Worm (Caenorhabditis elegans) whole organism, mixed stage, embryonic: ENCODE results near the gene T24C12.1.

Experiments
- blmp-1 ChIP-seq: fragments of 150-350 bp; optimal IDR thresholded peaks from 2 replicates; lab custom pipeline; 2014; ENCODE audit warnings: missing biosample characterization, missing genetic modification characterization
- ces-1 ChIP-seq: fragments of 150-350 bp; optimal IDR thresholded peaks from 2 replicates; lab custom pipeline; 2014; ENCODE audit warnings: missing biosample characterization, missing genetic modification reagents, missing genetic modification characterization
- snpc-4 ChIP-seq: fragments of 150-350 bp; optimal IDR thresholded peaks from 2 replicates; lab custom pipeline; 2014; ENCODE audit warnings: missing biosample characterization, missing genetic modification characterization

DNA sequence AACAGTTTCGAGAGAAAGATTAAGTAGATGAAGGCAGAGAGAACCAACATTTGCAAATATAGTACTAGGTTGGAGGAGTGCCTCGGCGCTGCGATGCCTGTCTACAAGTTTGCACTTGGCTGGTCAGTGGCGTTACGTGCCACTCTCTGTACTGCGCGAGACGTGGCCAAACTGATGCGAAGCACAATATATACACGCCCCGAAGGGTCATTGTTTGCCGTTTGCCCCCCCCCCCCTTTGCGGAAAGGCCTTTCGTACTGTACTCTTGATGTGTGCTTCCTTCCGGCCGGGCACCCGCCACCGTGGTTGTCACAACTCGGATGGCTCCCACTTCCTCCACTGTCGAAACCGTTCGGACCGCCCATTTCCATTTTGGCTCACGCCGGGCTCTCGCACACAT is 12.9 kb downstream of the T24C12.1 start:
- TF ChIP-seq blmp-1 (tag; lab: Kevin White, UChicago) (no peak), ces-1 (no peak), snpc-4 (tag; lab: Kevin White, UChicago) (no peak)
